Comparison of ENCODE assay signal across 1 fruit fly cellular context in genomic region chrX:6193183-6193810, dm6.
TF ChIP-seq lines count a peak whose summit lies in the region.

No protein-coding gene starts in this region.

TF ChIP-seq in whole organism, embryonic, 481 proteins besides CTCF, POLR2A, EP300 and RAD21 (continued from another document and continues in another):
- no peak for TF ChIP-seq Atf-2 (GFP tag; optimal IDR thresholded peaks at IDR 0.05; lab: Kevin White, UChicago)
- peak; percentile 75 for TF ChIP-seq Hr3 (GFP tag; optimal IDR thresholded peaks at IDR 0.05; lab: Kevin White, UChicago)
- TF ChIP-seq CG5245 (GFP tag; optimal IDR thresholded peaks at IDR 0.05; lab: Kevin White, UChicago), result peak; percentile 28
- peak; percentile 30 for TF ChIP-seq CG2116 (GFP tag; optimal IDR thresholded peaks at IDR 0.05; lab: Kevin White, UChicago)
- peak; percentile 21 for TF ChIP-seq CG7928 (GFP tag; optimal IDR thresholded peaks at IDR 0.05; lab: Kevin White, UChicago)
- peak; percentile 72 for TF ChIP-seq CG43689 (GFP tag; IDR thresholded peaks at IDR 0.05; lab: Robert Waterston, UW)
- TF ChIP-seq twi (tag; optimal IDR thresholded peaks at IDR 0.05; lab: Kevin White, UChicago), result no peak
- TF ChIP-seq pzg (GFP tag; optimal IDR thresholded peaks at IDR 0.05; lab: Kevin White, UChicago), result no peak
- TF ChIP-seq Stat92E (GFP tag; optimal IDR thresholded peaks at IDR 0.05; lab: Kevin White, UChicago), result no peak
- no peak for TF ChIP-seq dm (GFP tag; optimal IDR thresholded peaks at IDR 0.05; lab: Kevin White, UChicago)
- peak; percentile 5 for TF ChIP-seq Bdp1 (GFP tag; optimal IDR thresholded peaks at IDR 0.05; lab: Kevin White, UChicago)
- TF ChIP-seq sug (tag; optimal IDR thresholded peaks at IDR 0.05; lab: Kevin White, UChicago), result peak; percentile 71
- TF ChIP-seq Doc3 (GFP tag; IDR thresholded peaks at IDR 0.05; lab: Robert Waterston, UW; ENCODE audit: partially characterized antibody), result no peak
- no peak for TF ChIP-seq HmgD (GFP tag; optimal IDR thresholded peaks at IDR 0.05; lab: Kevin White, UChicago)
- TF ChIP-seq CG31388 (GFP tag; optimal IDR thresholded peaks at IDR 0.05; lab: Kevin White, UChicago), result no peak
- TF ChIP-seq cad (GFP tag; optimal IDR thresholded peaks at IDR 0.05; lab: Kevin White, UChicago), result no peak
- TF ChIP-seq CG33557 (GFP tag; optimal IDR thresholded peaks at IDR 0.05; lab: Kevin White, UChicago), result no peak
- TF ChIP-seq Blimp-1 (GFP tag; optimal IDR thresholded peaks at IDR 0.05; lab: Kevin White, UChicago), result peak; percentile 69
- peak; percentile 42; the same call in 1 of the 2 replicates for TF ChIP-seq CG16779 (GFP tag; IDR thresholded peaks at IDR 0.05; lab: Robert Waterston, UW)
- no peak for TF ChIP-seq CG7271 (tag; optimal IDR thresholded peaks at IDR 0.05; lab: Kevin White, UChicago)
- no peak for TF ChIP-seq wek (GFP tag; optimal IDR thresholded peaks at IDR 0.05; lab: Kevin White, UChicago)
- TF ChIP-seq D19A (tag; optimal IDR thresholded peaks at IDR 0.05; lab: Kevin White, UChicago), result peak; percentile 68
- peak; percentile 64; the same call in 1 of the 2 replicates for TF ChIP-seq CG10321 (GFP tag; IDR thresholded peaks at IDR 0.05; lab: Robert Waterston, UW)
- TF ChIP-seq Hmr (GFP tag; optimal IDR thresholded peaks at IDR 0.05; lab: Kevin White, UChicago), result peak; percentile 92
- no peak for TF ChIP-seq nerfin-2 (GFP tag; IDR thresholded peaks at IDR 0.05; lab: Robert Waterston, UW; ENCODE audit: partially characterized antibody)
- peak; percentile 50 for TF ChIP-seq Ravus (GFP tag; IDR thresholded peaks at IDR 0.05; lab: Robert Waterston, UW)
- peak; percentile 59; the same call in 1 of the 2 replicates for TF ChIP-seq Poxn (GFP tag; IDR thresholded peaks at IDR 0.05; lab: Robert Waterston, UW)
- peak; percentile 89 for TF ChIP-seq H15 (GFP tag; IDR thresholded peaks at IDR 0.05; lab: Robert Waterston, UW)
- TF ChIP-seq CG31441 (GFP tag; IDR thresholded peaks at IDR 0.05; lab: Robert Waterston, UW), result peak; percentile 89
- peak; percentile 17 for TF ChIP-seq CG8359 (GFP tag; optimal IDR thresholded peaks at IDR 0.05; lab: Kevin White, UChicago; ENCODE audit: borderline replicate concordance)
- TF ChIP-seq Kr (GFP tag; optimal IDR thresholded peaks at IDR 0.05; lab: Kevin White, UChicago), result no peak
- TF ChIP-seq CG2120 (GFP tag; optimal IDR thresholded peaks at IDR 0.05; lab: Kevin White, UChicago), result peak; percentile 83
- TF ChIP-seq CG11247 (GFP tag; IDR thresholded peaks at IDR 0.05; lab: Robert Waterston, UW), result peak; percentile 86
- no peak for TF ChIP-seq eyg (GFP tag; optimal IDR thresholded peaks at IDR 0.05; lab: Kevin White, UChicago)
- no peak for TF ChIP-seq Lpt (GFP tag; optimal IDR thresholded peaks at IDR 0.05; lab: Kevin White, UChicago)
- TF ChIP-seq kay (GFP tag; optimal IDR thresholded peaks at IDR 0.05; lab: Kevin White, UChicago), result peak; percentile 3
- peak; percentile 72 for TF ChIP-seq CG8924 (tag; optimal IDR thresholded peaks at IDR 0.05; lab: Kevin White, UChicago)
- TF ChIP-seq zen2 (GFP tag; IDR thresholded peaks at IDR 0.05; lab: Robert Waterston, UW; ENCODE audit: partially characterized antibody), result no peak
- peak; percentile 80 for TF ChIP-seq CG14050 (GFP tag; IDR thresholded peaks at IDR 0.05; lab: Robert Waterston, UW)
- TF ChIP-seq fd64A (GFP tag; optimal IDR thresholded peaks at IDR 0.05; lab: Kevin White, UChicago), result no peak
- TF ChIP-seq Dek (tag; optimal IDR thresholded peaks at IDR 0.05; lab: Kevin White, UChicago), result peak; percentile 88
- TF ChIP-seq cas (GFP tag; IDR thresholded peaks at IDR 0.05; lab: Robert Waterston, UW), result peak; percentile 76
- peak; percentile 87 for TF ChIP-seq CG17359 (tag; optimal IDR thresholded peaks at IDR 0.05; lab: Kevin White, UChicago)
- TF ChIP-seq mam (GFP tag; optimal IDR thresholded peaks at IDR 0.05; lab: Kevin White, UChicago), result peak; percentile 9
- TF ChIP-seq CG6254 (GFP tag; optimal IDR thresholded peaks at IDR 0.05; lab: Kevin White, UChicago), result peak; percentile 31
- TF ChIP-seq peb (GFP tag; IDR thresholded peaks at IDR 0.05; lab: Robert Waterston, UW), result peak; percentile 75
- peak; percentile 84 for TF ChIP-seq CG9932 (GFP tag; IDR thresholded peaks at IDR 0.05; lab: Robert Waterston, UW)
- no peak for TF ChIP-seq btn (GFP tag; optimal IDR thresholded peaks at IDR 0.05; lab: Kevin White, UChicago)
- TF ChIP-seq Elba2 (GFP tag; optimal IDR thresholded peaks at IDR 0.05; lab: Kevin White, UChicago), result no peak
- TF ChIP-seq CG12391 (tag; optimal IDR thresholded peaks at IDR 0.05; lab: Kevin White, UChicago), result peak; percentile 82
- peak; percentile 74 for TF ChIP-seq Asciz (GFP tag; optimal IDR thresholded peaks at IDR 0.05; lab: Kevin White, UChicago)
- peak; percentile 59 for TF ChIP-seq CG17568 (GFP tag; optimal IDR thresholded peaks at IDR 0.05; lab: Kevin White, UChicago)
- TF ChIP-seq Dip2 (GFP tag; IDR thresholded peaks at IDR 0.05; lab: Robert Waterston, UW), result peak; percentile 30; the same call in 1 of the 2 replicates
- TF ChIP-seq CG17328 (GFP tag; IDR thresholded peaks at IDR 0.05; lab: Robert Waterston, UW), result peak; percentile 84
- TF ChIP-seq CG5180 (GFP tag; optimal IDR thresholded peaks at IDR 0.05; lab: Kevin White, UChicago), result peak; percentile 24
- TF ChIP-seq sr (GFP tag; IDR thresholded peaks at IDR 0.05; lab: Robert Waterston, UW), result no peak
- TF ChIP-seq CG3726 (GFP tag; IDR thresholded peaks at IDR 0.05; lab: Robert Waterston, UW), result peak; percentile 85
- TF ChIP-seq lilli (GFP tag; optimal IDR thresholded peaks at IDR 0.05; lab: Kevin White, UChicago), result peak; percentile 65
- TF ChIP-seq ci (GFP tag; IDR thresholded peaks at IDR 0.05; lab: Robert Waterston, UW), result peak; percentile 90
- TF ChIP-seq exex (tag; optimal IDR thresholded peaks at IDR 0.05; lab: Kevin White, UChicago), result peak; percentile 39
- peak; percentile 30 for TF ChIP-seq bab2 (GFP tag; optimal IDR thresholded peaks at IDR 0.05; lab: Kevin White, UChicago)
- peak; percentile 54 for TF ChIP-seq CG1602 (GFP tag; optimal IDR thresholded peaks at IDR 0.05; lab: Kevin White, UChicago)
- peak; percentile 87 for TF ChIP-seq CG14667 (GFP tag; IDR thresholded peaks at IDR 0.05; lab: Robert Waterston, UW)
- TF ChIP-seq bcd (GFP tag; optimal IDR thresholded peaks at IDR 0.05; lab: Kevin White, UChicago), result peak; percentile 83
- TF ChIP-seq CG6854 (GFP tag; optimal IDR thresholded peaks at IDR 0.05; lab: Kevin White, UChicago), result peak; percentile 75
- TF ChIP-seq Hmx (GFP tag; optimal IDR thresholded peaks at IDR 0.05; lab: Kevin White, UChicago), result no peak
- TF ChIP-seq NFAT (GFP tag; IDR thresholded peaks at IDR 0.05; lab: Robert Waterston, UW), result peak; percentile 73
- no peak for TF ChIP-seq CG10431 (GFP tag; optimal IDR thresholded peaks at IDR 0.05; lab: Kevin White, UChicago)
- TF ChIP-seq Ets97D (GFP tag; optimal IDR thresholded peaks at IDR 0.05; lab: Kevin White, UChicago), result no peak
- TF ChIP-seq her (GFP tag; optimal IDR thresholded peaks at IDR 0.05; lab: Kevin White, UChicago), result no peak
- peak; percentile 24 for TF ChIP-seq CG12071 (GFP tag; optimal IDR thresholded peaks at IDR 0.05; lab: Kevin White, UChicago)
- TF ChIP-seq CG7987 (GFP tag; optimal IDR thresholded peaks at IDR 0.05; lab: Kevin White, UChicago), result peak; percentile 9
- peak; percentile 88 for TF ChIP-seq E2f1 (GFP tag; IDR thresholded peaks at IDR 0.05; lab: Robert Waterston, UW)
- peak; percentile 85 for TF ChIP-seq CG9215 (GFP tag; IDR thresholded peaks at IDR 0.05; lab: Robert Waterston, UW)
- peak; percentile 67; the same call in 1 of the 2 replicates for TF ChIP-seq CG1024 (GFP tag; IDR thresholded peaks at IDR 0.05; lab: Robert Waterston, UW)
- peak; percentile 76 for TF ChIP-seq toy (GFP tag; IDR thresholded peaks at IDR 0.05; lab: Robert Waterston, UW)
- TF ChIP-seq CG4404 (GFP tag; IDR thresholded peaks at IDR 0.05; lab: Robert Waterston, UW), result peak; percentile 73
- peak; percentile 76 for TF ChIP-seq CG9727 (GFP tag; optimal IDR thresholded peaks at IDR 0.05; lab: Kevin White, UChicago)
- TF ChIP-seq ro (GFP tag; IDR thresholded peaks at IDR 0.05; lab: Robert Waterston, UW), result peak; percentile 34; the same call in 1 of the 2 replicates
- TF ChIP-seq fd3F (GFP tag; optimal IDR thresholded peaks at IDR 0.05; lab: Kevin White, UChicago), result peak; percentile 78
- peak in 1 of 2 experiments; percentile 6 for TF ChIP-seq chif (GFP tag; optimal IDR thresholded peaks at IDR 0.05; lab: Kevin White, UChicago)
- TF ChIP-seq CG17802 (tag; optimal IDR thresholded peaks at IDR 0.05; lab: Kevin White, UChicago), result no peak
- peak; percentile 19 for TF ChIP-seq CrebB (tag; optimal IDR thresholded peaks at IDR 0.05; lab: Kevin White, UChicago)
- peak; percentile 77 for TF ChIP-seq CG18262 (tag; optimal IDR thresholded peaks at IDR 0.05; lab: Kevin White, UChicago)
- peak; percentile 30 for TF ChIP-seq MTF-1 (GFP tag; optimal IDR thresholded peaks at IDR 0.05; lab: Kevin White, UChicago; ENCODE audit: borderline replicate concordance)
- peak; percentile 75 for TF ChIP-seq CG17385 (GFP tag; optimal IDR thresholded peaks at IDR 0.05; lab: Kevin White, UChicago)
- TF ChIP-seq Oli (tag; optimal IDR thresholded peaks at IDR 0.05; lab: Kevin White, UChicago), result peak; percentile 82
- TF ChIP-seq trh (GFP tag; optimal IDR thresholded peaks at IDR 0.05; lab: Kevin White, UChicago), result no peak
- TF ChIP-seq stwl (tag; optimal IDR thresholded peaks at IDR 0.05; lab: Kevin White, UChicago), result no peak
- TF ChIP-seq CG11504 (tag; optimal IDR thresholded peaks at IDR 0.05; lab: Kevin White, UChicago), result peak; percentile 89
- TF ChIP-seq Camta (GFP tag; optimal IDR thresholded peaks at IDR 0.05; lab: Kevin White, UChicago), result no peak
- no peak for TF ChIP-seq eve (GFP tag; optimal IDR thresholded peaks at IDR 0.05; lab: Kevin White, UChicago)
- TF ChIP-seq lab (GFP tag; optimal IDR thresholded peaks at IDR 0.05; lab: Kevin White, UChicago), result peak; percentile 94
- TF ChIP-seq CG10959 (GFP tag; IDR thresholded peaks at IDR 0.05; lab: Robert Waterston, UW), result peak; percentile 34; the same call in 1 of the 2 replicates
- TF ChIP-seq CG15514 (GFP tag; optimal IDR thresholded peaks at IDR 0.05; lab: Kevin White, UChicago), result peak; percentile 78
- peak; percentile 69 for TF ChIP-seq odd (GFP tag; optimal IDR thresholded peaks at IDR 0.05; lab: Kevin White, UChicago)
- TF ChIP-seq ERR (GFP tag; optimal IDR thresholded peaks at IDR 0.05; lab: Kevin White, UChicago), result no peak
- peak; percentile 79 for TF ChIP-seq CG3281 (GFP tag; optimal IDR thresholded peaks at IDR 0.05; lab: Kevin White, UChicago)
- TF ChIP-seq CG11560 (tag; IDR thresholded peaks at IDR 0.05; lab: Robert Waterston, UW), result peak; percentile 60
- TF ChIP-seq Sry-δ (GFP tag; optimal IDR thresholded peaks at IDR 0.05; lab: Kevin White, UChicago), result no peak
- peak in 1 of 2 experiments; percentile 29 for TF ChIP-seq crp (GFP tag; optimal IDR thresholded peaks at IDR 0.05; lab: Kevin White, UChicago)
- TF ChIP-seq Fer2 (tag; optimal IDR thresholded peaks at IDR 0.05; lab: Kevin White, UChicago), result peak; percentile 68
- no peak for TF ChIP-seq CG2202 (tag; optimal IDR thresholded peaks at IDR 0.05; lab: Kevin White, UChicago)
- peak; percentile 78 for TF ChIP-seq CG9817 (tag; optimal IDR thresholded peaks at IDR 0.05; lab: Kevin White, UChicago)
- TF ChIP-seq CG11085 (GFP tag; IDR thresholded peaks at IDR 0.05; lab: Robert Waterston, UW), result peak; percentile 65
- TF ChIP-seq CG11695 (GFP tag; IDR thresholded peaks at IDR 0.05; lab: Robert Waterston, UW), result peak; percentile 88
- TF ChIP-seq CG7839 (tag; optimal IDR thresholded peaks at IDR 0.05; lab: Kevin White, UChicago), result peak; percentile 87
- no peak for TF ChIP-seq gro (GFP tag; optimal IDR thresholded peaks at IDR 0.05; lab: Kevin White, UChicago)
- TF ChIP-seq HmgZ (tag; optimal IDR thresholded peaks at IDR 0.05; lab: Kevin White, UChicago), result peak; percentile 50
- no peak for TF ChIP-seq CG10274 (GFP tag; optimal IDR thresholded peaks at IDR 0.05; lab: Kevin White, UChicago)
- peak; percentile 90 for TF ChIP-seq Awh (GFP tag; IDR thresholded peaks at IDR 0.05; lab: Robert Waterston, UW)
- peak; percentile 58 for TF ChIP-seq Nf-YC (tag; optimal IDR thresholded peaks at IDR 0.05; lab: Kevin White, UChicago)
- no peak for TF ChIP-seq Myb (GFP tag; optimal IDR thresholded peaks at IDR 0.05; lab: Kevin White, UChicago)
- peak; percentile 69; the same call in 1 of the 2 replicates for TF ChIP-seq dimm (GFP tag; IDR thresholded peaks at IDR 0.05; lab: Robert Waterston, UW)
- no peak for TF ChIP-seq BEAF-32 (GFP tag; optimal IDR thresholded peaks at IDR 0.05; lab: Kevin White, UChicago)
- no peak for TF ChIP-seq CG8089 (GFP tag; optimal IDR thresholded peaks at IDR 0.05; lab: Kevin White, UChicago)
- TF ChIP-seq fd96Cb (tag; optimal IDR thresholded peaks at IDR 0.05; lab: Kevin White, UChicago), result peak; percentile 77
- TF ChIP-seq ind (GFP tag; optimal IDR thresholded peaks at IDR 0.05; lab: Kevin White, UChicago), result peak; percentile 67
- no peak for TF ChIP-seq CHES-1-like (GFP tag; optimal IDR thresholded peaks at IDR 0.05; lab: Kevin White, UChicago)
- peak; percentile 84 for TF ChIP-seq unpg (GFP tag; optimal IDR thresholded peaks at IDR 0.05; lab: Kevin White, UChicago)
- peak; percentile 37 for TF ChIP-seq CG18011 (GFP tag; optimal IDR thresholded peaks at IDR 0.05; lab: Kevin White, UChicago)
- TF ChIP-seq CG1233 (GFP tag; optimal IDR thresholded peaks at IDR 0.05; lab: Kevin White, UChicago), result peak; percentile 60
- TF ChIP-seq sim (GFP tag; IDR thresholded peaks at IDR 0.05; lab: Robert Waterston, UW), result peak; percentile 38; the same call in 1 of the 2 replicates
- TF ChIP-seq jumu (GFP tag; optimal IDR thresholded peaks at IDR 0.05; lab: Kevin White, UChicago), result no peak
- TF ChIP-seq CG8281 (tag; optimal IDR thresholded peaks at IDR 0.05; lab: Kevin White, UChicago), result peak; percentile 57
- peak; percentile 81 for TF ChIP-seq BtbVII (GFP tag; optimal IDR thresholded peaks at IDR 0.05; lab: Kevin White, UChicago)
- TF ChIP-seq Tbp (GFP tag; optimal IDR thresholded peaks at IDR 0.05; lab: Kevin White, UChicago), result no peak
- peak; percentile 100 for TF ChIP-seq scrt (GFP tag; optimal IDR thresholded peaks at IDR 0.05; lab: Kevin White, UChicago)
- TF ChIP-seq MESR4 (GFP tag; optimal IDR thresholded peaks at IDR 0.05; lab: Kevin White, UChicago), result no peak
- TF ChIP-seq CG1603 (tag; optimal IDR thresholded peaks at IDR 0.05; lab: Kevin White, UChicago), result no peak
- peak; percentile 86 for TF ChIP-seq CG13424 (tag; optimal IDR thresholded peaks at IDR 0.05; lab: Kevin White, UChicago)
- TF ChIP-seq Rfx (GFP tag; IDR thresholded peaks at IDR 0.05; lab: Robert Waterston, UW), result peak; percentile 90
- TF ChIP-seq tna (GFP tag; IDR thresholded peaks at IDR 0.05; lab: Robert Waterston, UW; ENCODE audit: partially characterized antibody), result no peak
